Worm (Caenorhabditis elegans): ENCODE data around the gene try-8.

The try-8 gene

DNA sequence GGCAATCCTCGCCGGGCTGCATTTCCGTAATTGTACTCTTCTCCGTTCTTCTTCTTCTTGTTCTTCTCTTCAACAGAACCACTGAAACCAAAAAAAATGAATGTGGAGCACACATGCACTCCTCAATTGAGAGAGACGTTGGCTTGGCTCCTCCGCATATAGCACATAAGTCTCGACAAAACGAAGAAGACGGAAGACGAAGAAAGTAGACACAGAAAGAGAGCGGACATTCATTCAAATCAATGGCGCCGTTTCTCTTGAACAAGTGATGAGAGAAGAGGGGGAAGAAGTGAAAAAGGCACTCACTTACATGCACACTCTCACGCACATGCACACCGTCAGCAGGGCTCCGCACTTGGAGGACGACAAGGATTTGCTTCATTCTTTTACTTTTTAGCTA, 16.6 kb downstream of the try-8 start, which contains the start of gene F25E5.9 (continued):
- TF ChIP-seq ceh-44 (GFP tag; IDR thresholded peaks at IDR 0.05), result no peak
- TF ChIP-seq spr-1 (tag; optimal IDR thresholded peaks at IDR 0.05), result no peak
- TF ChIP-seq mxl-2 (GFP tag; conservative IDR thresholded peaks at IDR 0.05), result no peak
- peak; percentile 67 for TF ChIP-seq hmg-1.1 (GFP tag; IDR thresholded peaks at IDR 0.05)
- no peak for TF ChIP-seq lin-38 (GFP tag; IDR thresholded peaks at IDR 0.05)
- no peak for TF ChIP-seq lin-13 (GFP tag; optimal IDR thresholded peaks at IDR 0.05)
- no peak for TF ChIP-seq nhr-102 (tag; optimal IDR thresholded peaks at IDR 0.05)
- no peak for TF ChIP-seq zfp-2 (tag; optimal IDR thresholded peaks at IDR 0.05)
- no peak for TF ChIP-seq F49E8.2 (tag; optimal IDR thresholded peaks at IDR 0.05; ENCODE audit: borderline replicate concordance)
- no peak for TF ChIP-seq ztf-11 (tag; optimal IDR thresholded peaks at IDR 0.05)
- no peak for TF ChIP-seq sdz-12 (GFP tag; optimal IDR thresholded peaks at IDR 0.05)
- no peak for TF ChIP-seq lin-1 (GFP tag; IDR thresholded peaks at IDR 0.05)
- TF ChIP-seq Y105C5A.15 (GFP tag; IDR thresholded peaks at IDR 0.05), result no peak
- no peak for TF ChIP-seq gei-8 (GFP tag; optimal IDR thresholded peaks at IDR 0.05)
- no peak for TF ChIP-seq nhr-48 (tag; optimal IDR thresholded peaks at IDR 0.05)
- peak; percentile 48 for TF ChIP-seq duxl-1 (tag; optimal IDR thresholded peaks at IDR 0.05; ENCODE audit: poor library complexity)
- peak; percentile 7 for TF ChIP-seq hlh-11 (tag; optimal IDR thresholded peaks at IDR 0.05)
- TF ChIP-seq aly-2 (tag; optimal IDR thresholded peaks at IDR 0.05), result no peak
- 0 out of 2 replicates have a peak, but pooled peaks have one; percentile 34 for TF ChIP-seq saeg-2 (GFP tag; IDR thresholded peaks at IDR 0.05)
- no peak for TF ChIP-seq zip-2 (tag; optimal IDR thresholded peaks at IDR 0.05)
- no peak for TF ChIP-seq ztf-7 (tag; optimal IDR thresholded peaks at IDR 0.05)
- no peak for TF ChIP-seq ces-1 (GFP tag; optimal IDR thresholded peaks at IDR 0.05)
- TF ChIP-seq daf-19 (GFP tag; conservative IDR thresholded peaks at IDR 0.05), result no peak
- peak; percentile 23 for TF ChIP-seq mes-2 (tag; optimal IDR thresholded peaks at IDR 0.05; ENCODE audit: poor library complexity, severe bottlenecking)
- TF ChIP-seq dve-1 (tag; optimal IDR thresholded peaks at IDR 0.05; ENCODE audit: insufficient read depth), result no peak
- no peak for TF ChIP-seq mdt-29 (GFP tag; IDR thresholded peaks at IDR 0.05)
- TF ChIP-seq php-3 (GFP tag; IDR thresholded peaks at IDR 0.05), result no peak
- TF ChIP-seq F37D6.2 (tag; optimal IDR thresholded peaks at IDR 0.05), result no peak
- TF ChIP-seq lin-39 (tag; optimal IDR thresholded peaks at IDR 0.05), result no peak
- no peak for TF ChIP-seq nhr-77 (tag; optimal IDR thresholded peaks at IDR 0.05)
- no peak for TF ChIP-seq nhr-41 (GFP tag; IDR thresholded peaks at IDR 0.05)
- peak in 1 of 2 experiments; percentile 33 for TF ChIP-seq unc-62 (GFP tag; optimal IDR thresholded peaks at IDR 0.05 in 1 of 2)
- no peak for TF ChIP-seq unc-62 (tag; optimal IDR thresholded peaks at IDR 0.05)
- TF ChIP-seq egl-43 (GFP tag; IDR thresholded peaks at IDR 0.05), result peak; percentile 72; the same call in 1 of the 2 replicates
- TF ChIP-seq nhr-6 (tag; optimal IDR thresholded peaks at IDR 0.05), result peak; percentile 2
- TF ChIP-seq nhr-28 (tag; optimal IDR thresholded peaks at IDR 0.05), result no peak
- no peak for TF ChIP-seq aha-1 (tag)
- TF ChIP-seq zag-1 (tag; optimal IDR thresholded peaks at IDR 0.05), result no peak
- TF ChIP-seq unc-130 (GFP tag; optimal IDR thresholded peaks at IDR 0.05), result no peak
- no peak for TF ChIP-seq F26F4.8 (GFP tag; conservative IDR thresholded peaks at IDR 0.05)
- 0 out of 2 replicates have a peak, but pooled peaks have one; percentile 6 for TF ChIP-seq vab-7 (GFP tag; IDR thresholded peaks at IDR 0.05)
- TF ChIP-seq Y5F2A.4 (GFP tag; optimal IDR thresholded peaks at IDR 0.05), result no peak
- TF ChIP-seq ceh-28 (tag; optimal IDR thresholded peaks at IDR 0.05), result no peak
- TF ChIP-seq dmd-9 (GFP tag; IDR thresholded peaks at IDR 0.05), result no peak
- no peak for TF ChIP-seq jun-1 (tag; optimal IDR thresholded peaks at IDR 0.05)
- TF ChIP-seq ctbp-1 (GFP tag; IDR thresholded peaks at IDR 0.05), result peak; percentile 61
- TF ChIP-seq lin-15B (tag; optimal IDR thresholded peaks at IDR 0.05), result no peak
- TF ChIP-seq dpl-1 (GFP tag; optimal IDR thresholded peaks at IDR 0.05), result no peak
- no peak for TF ChIP-seq attf-4 (tag; optimal IDR thresholded peaks at IDR 0.05)
- peak; percentile 20 for TF ChIP-seq hlh-30 (tag; optimal IDR thresholded peaks at IDR 0.05; ENCODE audit: insufficient read depth)
- no peak for TF ChIP-seq R02D3.7 (tag; optimal IDR thresholded peaks at IDR 0.05)
- peak; percentile 29 for TF ChIP-seq fkh-10 (GFP tag; optimal IDR thresholded peaks at IDR 0.05)
- no peak for TF ChIP-seq T26A8.4 (GFP tag; IDR thresholded peaks at IDR 0.05)

Data from whole organism, L4 larva.